Fruit fly (Drosophila melanogaster) whole organism, prepupa: ENCODE data around the gene CG31515.
A peak's percentile ranks its signal among the peaks of the same experiment; 100 is the strongest.

Source experiments
- CG10631 ChIP-seq: fragments of 200-800 bp; sonication (Bioruptor generic); optimal IDR thresholded peaks from 2 replicates; lab custom pipeline; 2016; ENCODE audit warnings: missing biosample characterization, missing genetic modification characterization
- CG10669 ChIP-seq: fragments of 200-800 bp; sonication (Bioruptor generic); optimal IDR thresholded peaks from 3 replicates; lab custom pipeline; 2018; ENCODE audit warnings: missing biosample characterization, mild to moderate bottlenecking, missing genetic modification characterization, moderate library complexity
- CG11294 ChIP-seq: fragments of 200-800 bp; sonication (Bioruptor generic); IDR thresholded peaks from 2 replicates; pipeline ENCODE4 v1.3.6; 2022; ENCODE audit warnings: missing biosample characterization, missing genetic modification characterization
- CG11762 ChIP-seq: fragments of 200-800 bp; sonication (Bioruptor generic); optimal IDR thresholded peaks from 3 replicates; lab custom pipeline; 2016; ENCODE audit warnings: missing biosample characterization, missing genetic modification characterization; ENCODE audit not compliant: insufficient read depth
- CG11902 ChIP-seq: fragments of 200-800 bp; sonication (Bioruptor generic); optimal IDR thresholded peaks from 3 replicates; lab custom pipeline; 2016; ENCODE audit warnings: missing biosample characterization, missing genetic modification characterization
- CG15336 ChIP-seq: fragments of 200-800 bp; sonication (Bioruptor generic); IDR thresholded peaks from 2 replicates; pipeline ENCODE4 v1.3.6; 2022; ENCODE audit warnings: missing biosample characterization, missing genetic modification characterization
- CG1621 ChIP-seq: fragments of 200-800 bp; sonication (Bioruptor generic); optimal IDR thresholded peaks from 3 replicates; lab custom pipeline; 2018; ENCODE audit warnings: missing biosample characterization, mild to moderate bottlenecking, missing genetic modification characterization
- CG16779 ChIP-seq: fragments of 200-800 bp; sonication (Bioruptor generic); optimal IDR thresholded peaks from 3 replicates; lab custom pipeline; 2017; ENCODE audit warnings: missing biosample characterization, mild to moderate bottlenecking, missing genetic modification characterization
- CG3032 ChIP-seq: fragments of 200-800 bp; optimal IDR thresholded peaks from 2 replicates; lab custom pipeline; 2019; ENCODE audit warnings: missing biosample characterization, mild to moderate bottlenecking, missing genetic modification characterization, moderate library complexity
- CG32006 ChIP-seq: fragments of 200-800 bp; sonication (Bioruptor generic); optimal IDR thresholded peaks from 3 replicates; lab custom pipeline; 2017; ENCODE audit warnings: missing biosample characterization, mild to moderate bottlenecking, missing genetic modification characterization
- CG34406 ChIP-seq: fragments of 200-800 bp; sonication (Bioruptor generic); optimal IDR thresholded peaks from 3 replicates; lab custom pipeline; 2016; ENCODE audit warnings: missing biosample characterization, missing genetic modification characterization
- CG3919 ChIP-seq: fragments of 200-800 bp; sonication (Bioruptor generic); optimal IDR thresholded peaks from 3 replicates; lab custom pipeline; 2016; ENCODE audit warnings: missing biosample characterization, missing genetic modification characterization
- CG4318 ChIP-seq: fragments of 200-800 bp; sonication (Bioruptor generic); optimal IDR thresholded peaks from 3 replicates; lab custom pipeline; 2017; ENCODE audit warnings: missing biosample characterization, mild to moderate bottlenecking, missing genetic modification characterization
- CG6163 ChIP-seq: fragments of 200-800 bp; sonication (Bioruptor generic); IDR thresholded peaks from 3 replicates; pipeline ENCODE4 v1.3.6; 2022; ENCODE audit warnings: missing biosample characterization, missing genetic modification characterization
- CG6276 ChIP-seq: fragments of 200-800 bp; sonication (Bioruptor generic); optimal IDR thresholded peaks from 2 replicates; lab custom pipeline; 2017; ENCODE audit warnings: missing biosample characterization, mild to moderate bottlenecking, missing genetic modification characterization
- CG6792 ChIP-seq: fragments of 200-800 bp; sonication (Bioruptor generic); optimal IDR thresholded peaks from 3 replicates; lab custom pipeline; 2016; ENCODE audit warnings: missing biosample characterization, missing genetic modification characterization
- CG6808 ChIP-seq: fragments of 200-800 bp; sonication (Bioruptor generic); optimal IDR thresholded peaks from 3 replicates; lab custom pipeline; 2017; ENCODE audit warnings: missing biosample characterization, missing genetic modification characterization, mild to moderate bottlenecking, moderate library complexity, missing genetic modification reagents
- CG6854 ChIP-seq: fragments of 200-800 bp; sonication (Bioruptor generic); optimal IDR thresholded peaks from 2 replicates; lab custom pipeline; 2017; ENCODE audit warnings: missing biosample characterization, mild to moderate bottlenecking, missing genetic modification characterization
- CG7368 ChIP-seq: fragments of 200-800 bp; sonication (Bioruptor generic); optimal IDR thresholded peaks from 3 replicates; lab custom pipeline; 2016; ENCODE audit warnings: missing biosample characterization, missing genetic modification characterization
- CG8319 ChIP-seq: fragments of 200-800 bp; sonication (Bioruptor generic); optimal IDR thresholded peaks from 3 replicates; lab custom pipeline; 2016; ENCODE audit warnings: missing biosample characterization, missing genetic modification characterization
- CG8632 ChIP-seq: fragments of 200-800 bp; sonication (Bioruptor generic); optimal IDR thresholded peaks from 3 replicates; lab custom pipeline; 2016; ENCODE audit warnings: missing biosample characterization, missing genetic modification characterization
- Eip75B ChIP-seq: fragments of 200-800 bp; sonication (Bioruptor generic); optimal IDR thresholded peaks from 3 replicates; lab custom pipeline; 2016; ENCODE audit warnings: missing biosample characterization, missing genetic modification characterization
- Eip78C ChIP-seq: fragments of 200-800 bp; sonication (Bioruptor generic); peaks from one replicate; lab custom pipeline; 2016; ENCODE audit warnings: missing biosample characterization, missing genetic modification characterization
- Eip93F ChIP-seq: fragments of 200-800 bp; sonication (Bioruptor generic); optimal IDR thresholded peaks from 2 replicates; lab custom pipeline; 2016; ENCODE audit warnings: missing biosample characterization, mild to moderate bottlenecking, missing genetic modification characterization
- Ets21C ChIP-seq: fragments of 200-800 bp; sonication (Bioruptor generic); optimal IDR thresholded peaks from 3 replicates; lab custom pipeline; 2016; ENCODE audit warnings: missing biosample characterization, missing genetic modification characterization
- Ets96B ChIP-seq: fragments of 200-800 bp; optimal IDR thresholded peaks from 2 replicates; lab custom pipeline; 2019; ENCODE audit warnings: missing biosample characterization, mild to moderate bottlenecking, missing genetic modification characterization, moderate library complexity
- Hr38 ChIP-seq: sonication (Bioruptor generic); optimal IDR thresholded peaks from 2 replicates; lab custom pipeline; 2016; ENCODE audit warnings: missing biosample characterization, missing genetic modification characterization
- Hr39 ChIP-seq: fragments of 200-800 bp; sonication (Bioruptor generic); optimal IDR thresholded peaks from 2 replicates; lab custom pipeline; 2016; ENCODE audit warnings: missing biosample characterization, missing genetic modification characterization
- Lpt ChIP-seq: fragments of 200-800 bp; sonication (Bioruptor generic); optimal IDR thresholded peaks from 3 replicates; lab custom pipeline; 2016; ENCODE audit warnings: missing biosample characterization, missing genetic modification characterization
- Met ChIP-seq: fragments of 200-800 bp; sonication (Bioruptor generic); optimal IDR thresholded peaks from 3 replicates; lab custom pipeline; 2016; ENCODE audit warnings: missing biosample characterization, missing genetic modification characterization
- OdsH ChIP-seq: fragments of 200-800 bp; sonication (Bioruptor generic); optimal IDR thresholded peaks from 3 replicates; lab custom pipeline; 2016; ENCODE audit warnings: missing biosample characterization, missing genetic modification characterization
- Sox14 ChIP-seq: fragments of 200-800 bp; sonication (Bioruptor generic); optimal IDR thresholded peaks from 3 replicates; lab custom pipeline; 2016; ENCODE audit warnings: missing biosample characterization, missing genetic modification characterization
- Sox15 ChIP-seq: fragments of 200-800 bp; sonication (Bioruptor generic); optimal IDR thresholded peaks from 3 replicates; lab custom pipeline; 2016; ENCODE audit warnings: missing biosample characterization, missing genetic modification characterization
- achi ChIP-seq: fragments of 200-800 bp; sonication (Bioruptor generic); optimal IDR thresholded peaks from 3 replicates; lab custom pipeline; 2016; ENCODE audit warnings: missing biosample characterization, missing genetic modification characterization
- acj6 ChIP-seq: fragments of 200-800 bp; sonication (Bioruptor generic); optimal IDR thresholded peaks from 3 replicates; lab custom pipeline; 2016; ENCODE audit warnings: missing biosample characterization, missing genetic modification characterization
- cyc ChIP-seq: fragments of 200-800 bp; sonication (Bioruptor generic); optimal IDR thresholded peaks from 3 replicates; lab custom pipeline; 2016; ENCODE audit warnings: missing biosample characterization, missing genetic modification characterization
- dac ChIP-seq: fragments of 200-800 bp; sonication (Bioruptor generic); optimal IDR thresholded peaks from 2 replicates; lab custom pipeline; 2017; ENCODE audit warnings: missing biosample characterization, mild to moderate bottlenecking, missing genetic modification characterization
- dsx ChIP-seq: fragments of 200-800 bp; optimal IDR thresholded peaks from 3 replicates; lab custom pipeline; 2019; ENCODE audit warnings: missing biosample characterization, mild to moderate bottlenecking, missing genetic modification characterization, moderate library complexity; ENCODE audit not compliant: poor library complexity, severe bottlenecking
- eg ChIP-seq: fragments of 200-800 bp; sonication (Bioruptor generic); IDR thresholded peaks from 3 replicates; pipeline ENCODE4 v1.3.6; 2022; ENCODE audit warnings: missing biosample characterization, missing genetic modification characterization
- esn ChIP-seq: fragments of 200-800 bp; sonication (Bioruptor generic); optimal IDR thresholded peaks from 2 replicates; lab custom pipeline; 2016; ENCODE audit warnings: missing biosample characterization, mild to moderate bottlenecking, missing genetic modification characterization, moderate library complexity
- fd59A ChIP-seq: fragments of 200-800 bp; sonication (Bioruptor generic); optimal IDR thresholded peaks from 2 replicates; lab custom pipeline; 2017; ENCODE audit warnings: missing biosample characterization, mild to moderate bottlenecking, missing genetic modification characterization, missing genetic modification reagents
- fd85E ChIP-seq: fragments of 200-800 bp; sonication (Bioruptor generic); optimal IDR thresholded peaks from 3 replicates; lab custom pipeline; 2016; ENCODE audit warnings: missing biosample characterization, missing genetic modification characterization
- fkh ChIP-seq: fragments of 200-800 bp; sonication (Bioruptor generic); optimal IDR thresholded peaks from 3 replicates; lab custom pipeline; 2017; ENCODE audit warnings: missing biosample characterization, mild to moderate bottlenecking, missing genetic modification characterization, moderate library complexity
- lz ChIP-seq: fragments of 200-800 bp; sonication (Bioruptor generic); optimal IDR thresholded peaks from 3 replicates; lab custom pipeline; 2016; ENCODE audit warnings: missing biosample characterization, missing genetic modification characterization
- net ChIP-seq: fragments of 200-800 bp; sonication (Bioruptor generic); optimal IDR thresholded peaks from 3 replicates; lab custom pipeline; 2016; ENCODE audit warnings: missing biosample characterization, missing genetic modification characterization
- pdm3 ChIP-seq: fragments of 200-800 bp; sonication (Bioruptor generic); optimal IDR thresholded peaks from 3 replicates; lab custom pipeline; 2016; ENCODE audit warnings: missing biosample characterization, missing genetic modification characterization
- salr ChIP-seq, 2 experiments: fragments of 200-800 bp; sonication (Bioruptor generic); optimal IDR thresholded peaks; 3 replicates each; lab custom pipeline; 2016 to 2018; ENCODE audit warnings: missing biosample characterization in 2 of 2, missing genetic modification characterization in 2 of 2, mild to moderate bottlenecking in 1 of 2
- spab ChIP-seq: fragments of 200-800 bp; sonication (Bioruptor generic); optimal IDR thresholded peaks from 2 replicates; lab custom pipeline; 2017; ENCODE audit warnings: missing biosample characterization, mild to moderate bottlenecking, missing genetic modification characterization, missing genetic modification reagents
- ss ChIP-seq, 2 experiments: fragments of 200-800 bp; sonication (Bioruptor generic); optimal IDR thresholded peaks; 2 replicates in 1 of 2; 3 replicates in 1 of 2; lab custom pipeline; 2017 to 2018; ENCODE audit warnings: mild to moderate bottlenecking in 2 of 2, missing biosample characterization in 2 of 2, missing genetic modification characterization in 2 of 2, moderate library complexity in 1 of 2
- svp ChIP-seq: fragments of 200-800 bp; sonication (Bioruptor generic); peaks from one replicate; lab custom pipeline; 2016; ENCODE audit warnings: missing biosample characterization, missing genetic modification characterization
- topi ChIP-seq: fragments of 200-800 bp; sonication (Bioruptor generic); optimal IDR thresholded peaks from 3 replicates; lab custom pipeline; 2016; ENCODE audit warnings: missing biosample characterization, missing genetic modification characterization
- vri ChIP-seq: fragments of 200-800 bp; sonication (Bioruptor generic); optimal IDR thresholded peaks from 3 replicates; lab custom pipeline; 2016; ENCODE audit warnings: missing biosample characterization, mild to moderate bottlenecking, missing genetic modification characterization

CG31515 gene

DNA sequence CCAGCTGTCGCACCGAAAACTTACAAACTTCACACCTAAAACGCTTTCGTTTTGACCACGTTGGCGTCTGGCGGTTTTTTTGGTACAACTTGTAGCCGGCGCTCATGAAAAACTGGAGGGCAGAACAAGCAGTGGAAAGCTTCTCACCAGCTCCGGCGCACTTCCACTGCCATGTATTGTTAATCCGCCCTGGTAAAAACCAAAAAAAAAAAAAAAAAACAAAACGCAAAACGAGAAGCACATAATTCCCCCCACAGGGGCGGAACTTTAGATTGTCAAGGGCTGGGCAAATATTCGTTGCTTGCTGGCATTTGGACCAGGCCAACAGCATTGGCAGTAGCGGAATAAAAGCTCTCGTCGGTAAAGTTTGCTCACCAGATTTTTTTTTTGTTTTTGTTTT, 14.4 kb downstream of the CG31515 start:
- no peak for TF ChIP-seq dac
- TF ChIP-seq Hr38 (GFP tag; lab: Kevin White, UChicago): no peak
- TF ChIP-seq lz (GFP tag; lab: Kevin White, UChicago): peak; percentile 43
- TF ChIP-seq CG16779 (tag; lab: Kevin White, UChicago): peak; percentile 52
- no peak for TF ChIP-seq Ets96B (tag; lab: Kevin White, UChicago)
- peak; percentile 54 for TF ChIP-seq esn (GFP tag; lab: Kevin White, UChicago)
- TF ChIP-seq CG32006 (GFP tag; lab: Kevin White, UChicago): no peak
- peak; percentile 22 for TF ChIP-seq CG8319
- peak; percentile 38 for TF ChIP-seq Met (GFP tag; lab: Kevin White, UChicago)
- no peak for TF ChIP-seq Ets21C
- TF ChIP-seq dsx (GFP tag; lab: Kevin White, UChicago): no peak
- TF ChIP-seq CG6276 (GFP tag; lab: Kevin White, UChicago): peak; percentile 51
- peak; percentile 29 for TF ChIP-seq achi (GFP tag; lab: Kevin White, UChicago)
- peak; percentile 84 for TF ChIP-seq vri (GFP tag; lab: Kevin White, UChicago)
- TF ChIP-seq acj6 (GFP tag; lab: Kevin White, UChicago): peak; percentile 18
- peak; percentile 28 for TF ChIP-seq Eip75B (GFP tag; lab: Kevin White, UChicago)
- peak; percentile 15 for TF ChIP-seq CG10631 (GFP tag; lab: Kevin White, UChicago)
- peak; percentile 10 to 53 for TF ChIP-seq ss (GFP tag; optimal IDR thresholded peaks at IDR 0.05; lab: Kevin White, UChicago)
- TF ChIP-seq CG6808 (GFP tag; lab: Kevin White, UChicago): peak; percentile 27
- peak; percentile 45 for TF ChIP-seq pdm3
- TF ChIP-seq CG6854: peak; percentile 76
- peak; percentile 38 for TF ChIP-seq CG11762 (GFP tag; lab: Kevin White, UChicago)
- peak; percentile 11 for TF ChIP-seq spab (GFP tag; lab: Kevin White, UChicago)
- TF ChIP-seq net (GFP tag; lab: Kevin White, UChicago): peak; percentile 61
- peak; percentile 23 for TF ChIP-seq Sox14 (GFP tag; lab: Kevin White, UChicago)
- TF ChIP-seq Sox15 (GFP tag; lab: Kevin White, UChicago): no peak
- peak; percentile 9 for TF ChIP-seq CG6792 (GFP tag; lab: Kevin White, UChicago)
- TF ChIP-seq CG11294 (GFP tag; lab: Robert Waterston, UW): peak; percentile 37; the same call in 1 of the 2 replicates
- peak; percentile 87 for TF ChIP-seq CG6163 (GFP tag; lab: Robert Waterston, UW)
- TF ChIP-seq fd85E (GFP tag; lab: Kevin White, UChicago): peak; percentile 3
- peak; percentile 45 for TF ChIP-seq CG3919
- peak; percentile 66 for TF ChIP-seq CG34406
- TF ChIP-seq CG11902 (GFP tag; lab: Kevin White, UChicago): no peak
- TF ChIP-seq salr (GFP tag; optimal IDR thresholded peaks at IDR 0.05; lab: Kevin White, UChicago): peak in 1 of 2 experiments; percentile 15
- TF ChIP-seq fd59A (GFP tag; lab: Kevin White, UChicago): no peak
- peak; percentile 25 for TF ChIP-seq CG8632 (GFP tag; lab: Kevin White, UChicago)
- no peak for TF ChIP-seq Eip93F (GFP tag; lab: Kevin White, UChicago)
- peak; percentile 21 for TF ChIP-seq Hr39 (GFP tag; lab: Kevin White, UChicago)
- TF ChIP-seq eg (GFP tag; lab: Robert Waterston, UW): peak; percentile 91
- peak; percentile 28 for TF ChIP-seq CG3032
- peak; percentile 72 for TF ChIP-seq Lpt (GFP tag; lab: Kevin White, UChicago)
- TF ChIP-seq OdsH (GFP tag; lab: Kevin White, UChicago): peak; percentile 20
- TF ChIP-seq cyc (GFP tag; lab: Kevin White, UChicago): no peak
- no peak for TF ChIP-seq CG10669 (GFP tag; lab: Kevin White, UChicago)
- peak; percentile 52 for TF ChIP-seq topi (GFP tag; lab: Kevin White, UChicago)
- peak; percentile 78 for TF ChIP-seq svp (GFP tag; lab: Kevin White, UChicago)
- peak; percentile 39 for TF ChIP-seq CG7368 (GFP tag; lab: Kevin White, UChicago)
- no peak for TF ChIP-seq CG4318
- TF ChIP-seq Eip78C (GFP tag; lab: Kevin White, UChicago): peak; percentile 87
- peak; percentile 63 for TF ChIP-seq CG15336 (GFP tag; lab: Robert Waterston, UW)
- no peak for TF ChIP-seq fkh
- peak; percentile 3 for TF ChIP-seq CG1621 (tag; lab: Kevin White, UChicago)
